Worm (Caenorhabditis elegans): Measurements from ENCODE around the gene let-19.

let-19 gene

ce11 chrII:8813659-8814058, 42.9 kb downstream of the let-19 start:
- TF ChIP-seq dao-5 (tag; optimal IDR thresholded peaks at IDR 0.05) (no peak), W03F9.2 (tag; optimal IDR thresholded peaks at IDR 0.05) (no peak), him-1 (tag; optimal IDR thresholded peaks at IDR 0.05) (no peak)

- no peak for TF ChIP-seq him-1 (tag; optimal IDR thresholded peaks at IDR 0.05)
- TF ChIP-seq dao-5 (tag; optimal IDR thresholded peaks at IDR 0.05) = no peak
- TF ChIP-seq W03F9.2 (tag; optimal IDR thresholded peaks at IDR 0.05) = no peak
Measured at ce11 chrII:8814231-8814630, 43.5 kb downstream of the let-19 start.

ce11 chrII:8817225-8817624, 46.5 kb downstream of the let-19 start:
- TF ChIP-seq W03F9.2 (tag; optimal IDR thresholded peaks at IDR 0.05) = no peak
- no peak for TF ChIP-seq him-1 (tag; optimal IDR thresholded peaks at IDR 0.05)
- TF ChIP-seq dao-5 (tag; optimal IDR thresholded peaks at IDR 0.05) = no peak

DNA sequence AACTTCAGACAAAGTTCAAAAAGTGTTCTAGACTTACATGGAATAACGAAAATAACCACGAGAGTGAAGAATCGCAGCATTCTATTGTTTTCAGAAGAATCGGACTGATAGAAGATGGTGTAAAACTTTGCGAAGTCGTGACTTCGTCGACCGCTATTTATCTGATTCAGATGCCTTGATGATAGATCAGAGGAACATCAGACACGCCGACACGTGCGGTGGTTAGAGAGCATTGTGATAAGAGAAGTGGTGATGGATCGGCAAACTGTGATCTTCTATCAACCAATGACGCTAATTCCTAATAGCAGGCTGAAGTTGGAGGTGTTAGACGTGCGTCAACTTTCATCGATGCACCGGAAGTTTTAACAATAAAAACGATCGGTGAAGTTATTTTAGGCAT, 47.5 kb downstream of the let-19 start:
- TF ChIP-seq dao-5 (tag; optimal IDR thresholded peaks at IDR 0.05) (no peak), W03F9.2 (tag; optimal IDR thresholded peaks at IDR 0.05) (no peak), him-1 (tag; optimal IDR thresholded peaks at IDR 0.05) (no peak)

DNA sequence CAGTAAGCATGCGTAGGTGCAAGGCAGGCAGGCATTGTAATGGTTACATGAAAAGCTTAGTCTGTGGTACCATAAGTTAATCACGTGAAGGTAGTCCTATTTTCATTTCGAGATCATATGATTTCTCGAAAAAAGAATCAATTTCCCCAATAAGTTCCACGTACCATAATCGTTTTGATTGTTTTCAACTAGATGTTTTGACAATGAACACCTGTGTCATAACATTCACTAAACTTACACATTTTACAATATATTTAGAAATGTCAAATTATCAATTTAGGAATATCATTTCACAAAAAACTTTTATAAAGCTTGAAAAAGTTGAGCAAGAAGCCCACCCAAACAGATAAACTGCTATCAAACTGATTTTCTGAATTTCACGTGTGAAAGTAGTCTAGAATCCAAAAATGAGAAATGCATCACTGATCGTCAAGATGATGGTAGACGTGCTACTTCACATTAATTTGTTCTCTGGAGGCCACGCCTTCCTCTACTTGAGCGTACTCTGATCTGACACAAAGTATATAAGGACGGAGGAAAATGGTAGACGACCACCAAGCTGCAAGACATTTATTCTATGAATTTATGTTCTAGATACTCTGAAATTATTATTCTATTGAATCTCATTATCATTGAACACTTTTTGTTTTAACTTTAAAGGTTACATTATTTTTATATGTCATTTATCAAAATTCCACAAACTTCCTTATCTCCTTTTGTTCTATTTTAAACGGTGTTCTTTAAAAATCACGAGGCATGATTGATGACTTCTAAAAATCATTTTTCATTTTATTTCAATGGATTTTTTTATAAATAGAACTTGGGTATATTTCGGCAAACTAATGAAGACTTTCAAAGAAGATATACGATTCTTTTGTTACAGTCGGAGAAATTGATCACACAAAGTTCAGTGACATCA, 48.5 kb downstream of the let-19 start, which contains the start of gene F46C5.10:
F46C5.10 (minus strand) TSS at position 51 of the 919 bp plus-strand sequence.
- no peak for TF ChIP-seq dao-5 (tag; optimal IDR thresholded peaks at IDR 0.05)
- no peak for TF ChIP-seq him-1 (tag; optimal IDR thresholded peaks at IDR 0.05)
- TF ChIP-seq W03F9.2 (tag; optimal IDR thresholded peaks at IDR 0.05) = no peak

DNA sequence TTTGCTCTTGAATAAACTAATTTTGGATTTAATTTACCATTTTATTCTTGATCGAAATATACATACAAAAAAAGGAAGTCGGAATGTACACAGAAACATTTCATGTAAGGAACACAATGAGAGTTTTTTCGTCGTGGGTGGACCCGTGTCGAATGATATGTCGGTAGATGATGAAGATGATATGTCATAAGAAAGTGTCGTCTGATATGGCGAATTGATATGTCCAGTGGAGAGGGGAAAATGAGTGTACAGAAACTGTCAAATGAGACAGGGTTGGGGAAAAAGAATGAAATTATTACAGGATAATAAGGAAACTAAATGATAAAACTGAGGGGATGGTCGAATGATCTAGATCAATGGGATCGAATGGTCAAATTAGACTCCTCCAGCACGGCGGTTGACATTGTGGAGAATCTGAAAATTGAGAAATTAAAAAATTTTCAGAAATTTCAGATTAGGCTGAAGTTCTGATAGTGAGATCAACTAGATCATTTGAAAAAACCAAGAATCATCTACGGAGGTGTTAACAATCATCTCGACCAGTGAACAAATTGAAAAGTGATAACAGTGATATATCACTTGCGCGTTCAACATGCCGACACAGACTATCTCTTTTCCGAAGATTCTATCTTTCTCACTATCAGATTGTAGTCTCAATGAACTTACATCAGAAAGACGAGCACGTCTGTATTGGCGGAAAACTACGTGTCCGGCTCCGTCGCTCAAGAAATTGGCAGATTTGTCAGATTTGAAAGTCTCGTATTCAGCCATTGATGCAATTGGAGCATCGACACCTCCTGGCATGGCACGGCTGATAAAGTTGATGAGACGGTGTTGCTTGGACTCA, 49.6 kb downstream of the let-19 start:
- TF ChIP-seq dao-5 (tag; optimal IDR thresholded peaks at IDR 0.05) = no peak
- no peak for TF ChIP-seq W03F9.2 (tag; optimal IDR thresholded peaks at IDR 0.05)
- no peak for TF ChIP-seq him-1 (tag; optimal IDR thresholded peaks at IDR 0.05)

DNA sequence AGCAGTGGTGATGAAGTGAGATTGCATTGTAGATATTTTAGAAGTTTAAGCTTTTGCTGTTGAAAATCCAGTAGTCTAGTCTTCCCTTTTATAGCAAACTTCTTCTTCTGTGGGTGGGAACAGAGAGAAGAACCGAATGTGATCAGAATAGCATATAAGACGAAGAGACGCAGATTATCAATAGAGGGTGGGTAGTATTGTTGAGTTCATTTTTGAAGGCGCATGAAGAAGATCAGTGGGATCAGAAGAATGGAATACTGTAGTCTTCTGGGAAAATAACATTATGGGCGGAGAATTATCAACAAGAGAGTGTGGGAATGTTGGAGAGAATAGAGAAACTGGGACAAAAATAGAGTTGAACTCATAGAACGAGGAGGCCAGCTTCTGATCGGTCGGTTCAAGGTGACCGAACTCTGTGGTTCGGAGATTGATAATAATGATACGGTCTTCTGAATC, 50.4 kb downstream of the let-19 start, which contains the start of gene F46C5.1:
F46C5.1 (minus strand) TSS at position 51 of the 456 bp plus-strand sequence.
- no peak for TF ChIP-seq him-1 (tag; optimal IDR thresholded peaks at IDR 0.05)
- no peak for TF ChIP-seq dao-5 (tag; optimal IDR thresholded peaks at IDR 0.05)
- no peak for TF ChIP-seq W03F9.2 (tag; optimal IDR thresholded peaks at IDR 0.05)

DNA sequence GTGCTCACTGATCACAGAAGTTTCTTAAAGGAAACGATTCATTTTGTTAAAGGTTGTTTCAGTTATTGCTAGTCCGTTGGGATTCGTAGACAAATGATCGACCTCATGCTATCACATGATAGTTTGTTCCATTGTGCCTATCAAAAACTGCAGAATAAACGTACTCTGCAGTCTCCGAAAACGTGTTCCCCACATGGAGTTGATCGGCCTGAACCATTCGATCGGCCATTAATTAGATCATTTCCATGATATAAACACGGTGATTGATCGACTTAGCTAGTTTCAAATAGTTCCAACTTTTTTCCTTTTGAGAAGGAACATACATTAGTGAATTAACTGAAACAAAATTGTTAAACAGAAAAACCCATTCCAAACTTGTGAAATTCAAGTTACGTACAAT, 51.9 kb downstream of the let-19 start:
- TF ChIP-seq dao-5 (tag; optimal IDR thresholded peaks at IDR 0.05) (no peak), him-1 (tag; optimal IDR thresholded peaks at IDR 0.05) (no peak), W03F9.2 (tag; optimal IDR thresholded peaks at IDR 0.05) (no peak)

- TF ChIP-seq dao-5 (tag; optimal IDR thresholded peaks at IDR 0.05) (no peak), him-1 (tag; optimal IDR thresholded peaks at IDR 0.05) (no peak), W03F9.2 (tag; optimal IDR thresholded peaks at IDR 0.05) (no peak)
Measured at ce11 chrII:8825769-8826168, 55.0 kb downstream of the let-19 start, which contains the start of gene nas-25. nas-25 (plus strand) TSS chrII:8826069.

ce11 chrII:8829189-8829588, 58.4 kb downstream of the let-19 start, which contains the start of gene F46C5.2:
F46C5.2 (minus strand) TSS chrII:8829289.
- TF ChIP-seq him-1 (tag; optimal IDR thresholded peaks at IDR 0.05) = no peak
- no peak for TF ChIP-seq W03F9.2 (tag; optimal IDR thresholded peaks at IDR 0.05)
- no peak for TF ChIP-seq dao-5 (tag; optimal IDR thresholded peaks at IDR 0.05)

DNA sequence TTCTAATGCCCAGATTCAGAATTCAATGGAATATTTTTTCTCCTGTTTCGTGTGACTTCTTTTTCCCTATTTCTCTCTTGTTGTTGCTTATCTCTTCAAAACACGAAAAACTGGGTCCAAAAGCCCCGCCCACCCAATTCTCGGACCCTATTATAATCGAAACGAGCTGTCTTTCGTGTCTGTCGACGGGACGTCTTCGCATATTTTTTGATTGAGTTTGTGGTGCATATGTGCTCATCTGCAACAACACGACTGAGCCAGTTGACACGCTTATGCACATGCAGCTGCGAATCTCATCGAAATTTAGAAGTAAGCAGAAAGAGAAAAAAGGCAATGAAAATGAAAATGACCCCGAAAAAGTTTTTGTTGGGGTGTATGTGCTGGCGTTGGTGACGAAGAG, 60.1 kb downstream of the let-19 start:
- TF ChIP-seq W03F9.2 (tag; optimal IDR thresholded peaks at IDR 0.05) (no peak), him-1 (tag; optimal IDR thresholded peaks at IDR 0.05) (no peak), dao-5 (tag; optimal IDR thresholded peaks at IDR 0.05) (no peak)
